Fruit fly (Drosophila melanogaster): ENCODE measurements around the gene CG42747.

Gene CG42747

dm6 chr3L:6496053-6496921 is 95.9 kb downstream of the CG42747 start (continued):
- TF ChIP-seq crc (GFP tag; optimal IDR thresholded peaks at IDR 0.05) (no peak), trem (tag; optimal IDR thresholded peaks at IDR 0.05) (no peak), CG6791 (GFP tag; IDR thresholded peaks at IDR 0.05; ENCODE audit: partially characterized antibody) (no peak), CG16863 (GFP tag; optimal IDR thresholded peaks at IDR 0.05) (no peak), vvl (GFP tag; IDR thresholded peaks at IDR 0.05) (no peak), h (optimal IDR thresholded peaks at IDR 0.05) (no peak), Adf1 (GFP tag; IDR thresholded peaks at IDR 0.05) (peak; percentile 82), ac (GFP tag; optimal IDR thresholded peaks at IDR 0.05) (no peak), crol (GFP tag; IDR thresholded peaks at IDR 0.05) (peak; percentile 93), CG6272 (GFP tag; IDR thresholded peaks at IDR 0.05) (no peak), lab (GFP tag; optimal IDR thresholded peaks at IDR 0.05) (no peak), CG2129 (GFP tag; IDR thresholded peaks at IDR 0.05; ENCODE audit: partially characterized antibody) (no peak), Ssrp (tag; optimal IDR thresholded peaks at IDR 0.05) (no peak), CG32772 (GFP tag; IDR thresholded peaks at IDR 0.05) (no peak), CG15479 (GFP tag; optimal IDR thresholded peaks at IDR 0.05) (peak; percentile 97), Spps (tag; optimal IDR thresholded peaks at IDR 0.05) (no peak), sc (optimal IDR thresholded peaks at IDR 0.05) (no peak), sc (GFP tag; optimal IDR thresholded peaks at IDR 0.05) (no peak), CG3065 (GFP tag; optimal IDR thresholded peaks at IDR 0.05) (no peak), CG13624 (GFP tag; optimal IDR thresholded peaks at IDR 0.05) (no peak), knrl (GFP tag; IDR thresholded peaks at IDR 0.05; ENCODE audit: partially characterized antibody) (no peak), p53 (GFP tag; optimal IDR thresholded peaks at IDR 0.05) (no peak), Fer3 (tag; optimal IDR thresholded peaks at IDR 0.05) (no peak), bbx (GFP tag; IDR thresholded peaks at IDR 0.05; ENCODE audit: partially characterized antibody) (no peak), bigmax (GFP tag; optimal IDR thresholded peaks at IDR 0.05) (no peak), zf30C (GFP tag; optimal IDR thresholded peaks at IDR 0.05) (no peak), az2 (GFP tag; optimal IDR thresholded peaks at IDR 0.05) (no peak), CG6254 (GFP tag; optimal IDR thresholded peaks at IDR 0.05) (no peak), Abd-B (GFP tag; optimal IDR thresholded peaks at IDR 0.05) (no peak), CG11695 (GFP tag; IDR thresholded peaks at IDR 0.05) (no peak), CHES-1-like (GFP tag; optimal IDR thresholded peaks at IDR 0.05) (peak; percentile 7), CG18476 (GFP tag; optimal IDR thresholded peaks at IDR 0.05) (no peak), tgo (GFP tag; IDR thresholded peaks at IDR 0.05) (no peak), Mes4 (GFP tag; optimal IDR thresholded peaks at IDR 0.05) (no peak), CG17802 (tag; optimal IDR thresholded peaks at IDR 0.05) (no peak), Lpt (GFP tag; optimal IDR thresholded peaks at IDR 0.05) (no peak), kay (GFP tag; optimal IDR thresholded peaks at IDR 0.05) (no peak), ap (GFP tag; IDR thresholded peaks at IDR 0.05) (no peak), zen (tag; optimal IDR thresholded peaks at IDR 0.05) (peak; percentile 39), CG9932 (GFP tag; IDR thresholded peaks at IDR 0.05) (no peak), al (GFP tag; IDR thresholded peaks at IDR 0.05) (no peak), emc (GFP tag; optimal IDR thresholded peaks at IDR 0.05) (no peak), CG4707 (GFP tag; optimal IDR thresholded peaks at IDR 0.05) (no peak), onecut (GFP tag; IDR thresholded peaks at IDR 0.05) (no peak), CG10979 (tag; optimal IDR thresholded peaks at IDR 0.05) (no peak), CG42726 (GFP tag; IDR thresholded peaks at IDR 0.05; ENCODE audit: partially characterized antibody) (0 out of 2 replicates have a peak, but pooled peaks have one; percentile 15), nom (GFP tag; optimal IDR thresholded peaks at IDR 0.05) (no peak), CG9437 (GFP tag; optimal IDR thresholded peaks at IDR 0.05) (peak; percentile 88), inv (GFP tag; IDR thresholded peaks at IDR 0.05; ENCODE audit: partially characterized antibody) (no peak), CG3407 (GFP tag; optimal IDR thresholded peaks at IDR 0.05) (no peak)
